Worm (Caenorhabditis elegans): Measurements from ENCODE around the gene srab-12.

srab-12 gene

ce11 chrV:17818567-17818966, 35.1 kb upstream of the srab-12 start, which contains the start of gene srh-298:
Gene srh-298, plus strand, starts transcription at chrV:17818867.
- TF ChIP-seq tbx-8 (GFP tag; optimal IDR thresholded peaks at IDR 0.05) (no peak), ceh-39 (tag; optimal IDR thresholded peaks at IDR 0.05) (no peak), mab-5 (tag; optimal IDR thresholded peaks at IDR 0.05) (no peak), bed-3 (GFP tag; optimal IDR thresholded peaks at IDR 0.05) (no peak), ces-1 (GFP tag; optimal IDR thresholded peaks at IDR 0.05) (no peak), snpc-4 (tag; optimal IDR thresholded peaks at IDR 0.05) (no peak), nhr-12 (tag; optimal IDR thresholded peaks at IDR 0.05) (no peak), nhr-76 (tag; optimal IDR thresholded peaks at IDR 0.05) (no peak), blmp-1 (tag; optimal IDR thresholded peaks at IDR 0.05) (no peak), nhr-28 (tag; optimal IDR thresholded peaks at IDR 0.05) (no peak)

DNA sequence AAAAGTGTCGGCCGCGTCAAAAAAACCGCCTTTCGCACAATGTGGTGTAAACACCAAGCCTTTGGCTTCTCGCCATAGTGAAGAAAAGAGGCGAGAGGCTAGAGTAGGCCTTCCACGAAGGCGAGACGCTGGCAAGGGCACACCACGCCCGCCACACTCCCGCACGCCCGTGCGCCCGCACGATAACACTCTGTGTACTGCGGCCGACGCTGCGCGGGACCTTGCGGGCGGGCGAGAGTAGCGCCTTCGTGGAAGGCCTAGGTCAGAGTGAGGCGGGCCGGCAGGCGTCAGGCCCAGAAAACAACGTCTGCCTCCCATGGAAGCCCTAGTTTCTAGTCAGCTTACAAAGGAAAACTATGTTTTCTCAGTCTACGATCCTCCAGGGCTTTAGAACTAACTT, 28.7 kb upstream of the srab-12 start:
- TF ChIP-seq pha-4 (tag; optimal IDR thresholded peaks at IDR 0.05) (no peak), bed-3 (GFP tag; optimal IDR thresholded peaks at IDR 0.05) (no peak), nhr-12 (tag; optimal IDR thresholded peaks at IDR 0.05) (no peak), sem-2 (GFP tag; optimal IDR thresholded peaks at IDR 0.05) (no peak), nhr-28 (tag; optimal IDR thresholded peaks at IDR 0.05) (no peak), nhr-2 (tag; optimal IDR thresholded peaks at IDR 0.05) (no peak), tbx-8 (GFP tag; optimal IDR thresholded peaks at IDR 0.05) (no peak), unc-39 (tag; optimal IDR thresholded peaks at IDR 0.05) (no peak), nhr-76 (tag; optimal IDR thresholded peaks at IDR 0.05) (no peak), flh-1 (GFP tag; optimal IDR thresholded peaks at IDR 0.05) (no peak), ham-2 (GFP tag; optimal IDR thresholded peaks at IDR 0.05) (no peak), mep-1 (tag; optimal IDR thresholded peaks at IDR 0.05) (no peak), unc-120 (tag; optimal IDR thresholded peaks at IDR 0.05; ENCODE audit: poor library complexity, severe bottlenecking) (no peak), mls-2 (tag; optimal IDR thresholded peaks at IDR 0.05) (no peak), ceh-83 (GFP tag; optimal IDR thresholded peaks at IDR 0.05) (no peak), zip-8 (tag; optimal IDR thresholded peaks at IDR 0.05) (no peak), drap-1 (GFP tag; optimal IDR thresholded peaks at IDR 0.05) (no peak)

DNA sequence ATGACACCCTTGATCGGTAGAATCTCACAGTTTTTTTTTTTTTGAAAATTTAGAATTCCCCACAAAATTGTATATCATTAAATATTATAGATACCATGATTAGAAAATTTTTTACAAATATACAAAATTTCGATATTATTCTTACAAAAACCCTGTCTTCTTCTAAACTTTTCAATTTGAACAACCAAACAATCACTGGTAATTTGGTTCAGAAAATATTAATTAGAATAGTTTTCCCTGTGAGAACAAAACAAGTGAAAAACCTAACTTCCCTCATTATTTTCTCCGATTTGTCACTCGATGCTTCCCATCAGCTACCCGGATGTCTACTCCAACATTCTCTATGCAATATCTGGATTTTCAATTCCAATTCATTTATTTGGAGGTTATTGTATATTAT, 26.6 kb upstream of the srab-12 start, which contains the start of gene srh-296:
srh-296 (plus strand) TSS at position 301 of the 400 bp plus-strand sequence.
- TF ChIP-seq sptf-1 (tag; optimal IDR thresholded peaks at IDR 0.05): no peak
- TF ChIP-seq hlh-1 (tag; optimal IDR thresholded peaks at IDR 0.05): no peak
- no peak for TF ChIP-seq zip-8 (tag; optimal IDR thresholded peaks at IDR 0.05)
- TF ChIP-seq pha-4 (tag; optimal IDR thresholded peaks at IDR 0.05): no peak
- no peak for TF ChIP-seq unc-62 (GFP tag; optimal IDR thresholded peaks at IDR 0.05)
- no peak for TF ChIP-seq ceh-83 (GFP tag; optimal IDR thresholded peaks at IDR 0.05)
- TF ChIP-seq nhr-28 (tag; optimal IDR thresholded peaks at IDR 0.05): no peak
- no peak for TF ChIP-seq sem-2 (GFP tag; optimal IDR thresholded peaks at IDR 0.05)
- no peak for TF ChIP-seq bed-3 (GFP tag; optimal IDR thresholded peaks at IDR 0.05)
- TF ChIP-seq mls-2 (tag; optimal IDR thresholded peaks at IDR 0.05): no peak
- TF ChIP-seq tbx-8 (GFP tag; optimal IDR thresholded peaks at IDR 0.05): no peak
- no peak for TF ChIP-seq mab-5 (tag; optimal IDR thresholded peaks at IDR 0.05)
- TF ChIP-seq unc-39 (tag; optimal IDR thresholded peaks at IDR 0.05): no peak
- TF ChIP-seq elt-3 (tag; optimal IDR thresholded peaks at IDR 0.05): no peak

DNA sequence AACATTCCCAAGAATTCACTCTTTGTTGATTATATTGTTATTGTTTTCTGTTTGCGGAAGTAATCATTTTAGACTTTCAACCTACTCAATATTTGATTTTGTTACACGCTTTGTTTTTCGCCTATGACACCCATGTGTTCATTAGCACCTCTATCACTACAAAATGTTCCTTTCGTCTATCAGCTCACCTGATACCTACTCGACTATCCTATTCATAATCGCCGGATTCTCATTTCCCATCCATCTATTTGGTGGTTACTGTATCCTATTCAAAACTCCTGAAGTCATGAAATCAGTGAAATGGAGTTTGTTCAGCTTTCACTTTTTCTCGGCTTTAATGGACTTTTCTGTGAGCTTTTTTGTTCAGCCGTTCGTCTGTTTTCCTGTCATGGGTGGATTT, 21.9 kb upstream of the srab-12 start, which contains the start of gene srh-291:
srh-291 (plus strand) TSS at position 301 of the 400 bp plus-strand sequence.
- no peak for TF ChIP-seq lin-32 (GFP tag; optimal IDR thresholded peaks at IDR 0.05)
- no peak for TF ChIP-seq bed-3 (GFP tag; optimal IDR thresholded peaks at IDR 0.05)
- TF ChIP-seq elt-1 (tag; optimal IDR thresholded peaks at IDR 0.05; ENCODE audit: borderline replicate concordance, insufficient read depth): no peak
- TF ChIP-seq nhr-2 (tag; optimal IDR thresholded peaks at IDR 0.05): no peak
- no peak for TF ChIP-seq lin-13 (tag; optimal IDR thresholded peaks at IDR 0.05)
- no peak for TF ChIP-seq unc-62 (GFP tag; optimal IDR thresholded peaks at IDR 0.05)
- TF ChIP-seq blmp-1 (tag; optimal IDR thresholded peaks at IDR 0.05): no peak
- TF ChIP-seq ham-2 (GFP tag; optimal IDR thresholded peaks at IDR 0.05): no peak

- TF ChIP-seq ces-1 (GFP tag; optimal IDR thresholded peaks at IDR 0.05) (no peak), hlh-1 (tag; optimal IDR thresholded peaks at IDR 0.05) (no peak), nhr-76 (tag; optimal IDR thresholded peaks at IDR 0.05) (no peak), ceh-39 (tag; optimal IDR thresholded peaks at IDR 0.05) (no peak), lin-32 (GFP tag; optimal IDR thresholded peaks at IDR 0.05) (no peak), nhr-237 (tag; optimal IDR thresholded peaks at IDR 0.05) (no peak), flh-1 (GFP tag; optimal IDR thresholded peaks at IDR 0.05) (no peak), ham-2 (GFP tag; optimal IDR thresholded peaks at IDR 0.05) (no peak), elt-3 (tag; optimal IDR thresholded peaks at IDR 0.05) (no peak), nhr-12 (tag; optimal IDR thresholded peaks at IDR 0.05) (no peak), bed-3 (GFP tag; optimal IDR thresholded peaks at IDR 0.05) (no peak), elt-1 (tag; optimal IDR thresholded peaks at IDR 0.05; ENCODE audit: borderline replicate concordance, insufficient read depth) (no peak), unc-62 (GFP tag; optimal IDR thresholded peaks at IDR 0.05) (no peak), unc-120 (tag; optimal IDR thresholded peaks at IDR 0.05; ENCODE audit: poor library complexity, severe bottlenecking) (no peak), cnd-1 (tag; optimal IDR thresholded peaks at IDR 0.05) (no peak), nhr-28 (tag; optimal IDR thresholded peaks at IDR 0.05) (no peak)
Observed at ce11 chrV:17802519-17802918, 19.1 kb upstream of the srab-12 start, which contains the start of the genes Y94A7B.11 and srh-292. Gene Y94A7B.11, minus strand, starts transcription at chrV:17802619. Gene srh-292, plus strand, starts transcription at chrV:17802769.
